Fruit fly (Drosophila melanogaster) whole organism, embryonic: Measurements from ENCODE around the gene CG14535.

Source experiments
- Asciz ChIP-seq: fragments of 200-800 bp; sonication (Bioruptor generic); optimal IDR thresholded peaks from 2 replicates; lab custom pipeline; 2017; ENCODE audit warnings: missing biosample characterization, mild to moderate bottlenecking, missing genetic modification characterization, missing genetic modification reagents
- B-H1 ChIP-seq: fragments of 200-800 bp; sonication (Bioruptor generic); IDR thresholded peaks from 3 replicates; pipeline ENCODE4 v1.3.6; 2022; ENCODE audit warnings: missing biosample characterization, missing genetic modification characterization
- CG12071 ChIP-seq: fragments of 200-800 bp; sonication (Bioruptor generic); optimal IDR thresholded peaks from 3 replicates; lab custom pipeline; 2018; ENCODE audit warnings: missing biosample characterization, mild to moderate bottlenecking, missing genetic modification characterization
- CG12104 ChIP-seq: fragments of 200-800 bp; sonication (Bioruptor generic); optimal IDR thresholded peaks from 3 replicates; lab custom pipeline; 2016; ENCODE audit warnings: missing biosample characterization, missing genetic modification characterization
- CG1233 ChIP-seq: fragments of 200-800 bp; sonication (Bioruptor generic); optimal IDR thresholded peaks from 4 replicates; lab custom pipeline; 2018; ENCODE audit warnings: missing biosample characterization, mild to moderate bottlenecking, missing genetic modification characterization
- CG12391 ChIP-seq: fragments of 200-800 bp; sonication (Bioruptor generic); optimal IDR thresholded peaks from 3 replicates; lab custom pipeline; 2018; ENCODE audit warnings: missing biosample characterization, mild to moderate bottlenecking, missing genetic modification characterization, moderate library complexity
- CG13123 ChIP-seq: fragments of 200-800 bp; sonication (Bioruptor generic); optimal IDR thresholded peaks from 2 replicates; lab custom pipeline; 2016; ENCODE audit warnings: missing biosample characterization, missing genetic modification characterization
- CG17186 ChIP-seq: fragments of 200-800 bp; sonication (Bioruptor generic); optimal IDR thresholded peaks from 3 replicates; lab custom pipeline; 2017; ENCODE audit warnings: missing biosample characterization, missing genetic modification reagents, missing genetic modification characterization
- CG17359 ChIP-seq: fragments of 200-800 bp; sonication (Bioruptor generic); optimal IDR thresholded peaks from 3 replicates; lab custom pipeline; 2018; ENCODE audit warnings: missing biosample characterization, mild to moderate bottlenecking, missing genetic modification characterization, moderate library complexity
- CG2875 ChIP-seq: fragments of 200-800 bp; sonication (Bioruptor generic); optimal IDR thresholded peaks from 2 replicates; lab custom pipeline; 2017; ENCODE audit warnings: missing biosample characterization, mild to moderate bottlenecking, missing genetic modification characterization, missing genetic modification reagents
- CG30431 ChIP-seq: fragments of 200-800 bp; sonication (Bioruptor generic); optimal IDR thresholded peaks from 2 replicates; lab custom pipeline; 2017; ENCODE audit warnings: missing biosample characterization, missing genetic modification characterization
- CG33557 ChIP-seq: fragments of 200-800 bp; sonication (Bioruptor generic); optimal IDR thresholded peaks from 2 replicates; lab custom pipeline; 2019; ENCODE audit warnings: missing biosample characterization, mild to moderate bottlenecking, missing genetic modification characterization, moderate library complexity
- CG4328 ChIP-seq: fragments of 200-800 bp; sonication (Bioruptor generic); optimal IDR thresholded peaks from 3 replicates; lab custom pipeline; 2017; ENCODE audit warnings: missing biosample characterization, missing genetic modification reagents, missing genetic modification characterization
- CG6683 ChIP-seq: fragments of 200-800 bp; sonication (Bioruptor generic); optimal IDR thresholded peaks from 2 replicates; lab custom pipeline; 2017; ENCODE audit warnings: missing biosample characterization, mild to moderate bottlenecking, missing genetic modification characterization, missing genetic modification reagents
- CG6765 ChIP-seq: fragments of 200-800 bp; sonication (Bioruptor generic); optimal IDR thresholded peaks from 3 replicates; lab custom pipeline; 2017; ENCODE audit warnings: missing biosample characterization, mild to moderate bottlenecking, missing genetic modification characterization
- CG7556 ChIP-seq: fragments of 200-800 bp; sonication (Bioruptor generic); optimal IDR thresholded peaks from 2 replicates; lab custom pipeline; 2017; ENCODE audit warnings: missing biosample characterization, mild to moderate bottlenecking, missing genetic modification characterization
- CG7839 ChIP-seq: fragments of 200-800 bp; sonication (Bioruptor generic); optimal IDR thresholded peaks from 3 replicates; lab custom pipeline; 2018; ENCODE audit warnings: missing biosample characterization, mild to moderate bottlenecking, missing genetic modification characterization, moderate library complexity
- CG9215 ChIP-seq: fragments of 200-800 bp; sonication (Bioruptor generic); IDR thresholded peaks from 2 replicates; pipeline ENCODE4 v1.3.6; 2022; ENCODE audit warnings: missing biosample characterization, missing genetic modification characterization
- D19B ChIP-seq: fragments of 200-800 bp; sonication (Bioruptor generic); optimal IDR thresholded peaks from 2 replicates; lab custom pipeline; 2017; ENCODE audit warnings: missing biosample characterization, mild to moderate bottlenecking, missing genetic modification characterization
- H2.0 ChIP-seq: fragments of 200-800 bp; sonication (Bioruptor generic); IDR thresholded peaks from 2 replicates; pipeline ENCODE4 v1.3.6; 2022; ENCODE audit warnings: missing biosample characterization, missing genetic modification characterization
- HmgD ChIP-seq: fragments of 200-800 bp; sonication (Bioruptor generic); optimal IDR thresholded peaks from 3 replicates; lab custom pipeline; 2016; ENCODE audit warnings: missing biosample characterization, missing genetic modification characterization
- Lhr ChIP-seq: fragments of 200-800 bp; sonication (Bioruptor generic); optimal IDR thresholded peaks from 3 replicates; lab custom pipeline; 2017; ENCODE audit warnings: mild to moderate bottlenecking, missing biosample characterization, missing genetic modification reagents, missing genetic modification characterization
- Meics ChIP-seq: fragments of 200-800 bp; sonication (Bioruptor generic); optimal IDR thresholded peaks from 2 replicates; lab custom pipeline; 2017; ENCODE audit warnings: missing biosample characterization, mild to moderate bottlenecking, missing genetic modification characterization
- Ptx1 ChIP-seq: fragments of 200-800 bp; sonication (Bioruptor generic); IDR thresholded peaks from 2 replicates; pipeline ENCODE4 v1.3.6; 2022; ENCODE audit warnings: missing biosample characterization, missing genetic modification characterization
- Sox100B ChIP-seq: fragments of 200-800 bp; sonication (Bioruptor generic); optimal IDR thresholded peaks from 3 replicates; lab custom pipeline; 2018; ENCODE audit warnings: missing biosample characterization, mild to moderate bottlenecking, missing genetic modification characterization
- Spps ChIP-seq: fragments of 200-800 bp; sonication (Bioruptor generic); optimal IDR thresholded peaks from 2 replicates; lab custom pipeline; 2018; ENCODE audit warnings: missing biosample characterization, mild to moderate bottlenecking, missing genetic modification characterization
- Sry-β ChIP-seq: fragments of 200-800 bp; sonication (Bioruptor generic); optimal IDR thresholded peaks from 2 replicates; lab custom pipeline; 2018; ENCODE audit warnings: missing biosample characterization, mild to moderate bottlenecking, missing genetic modification characterization, moderate library complexity
- ap ChIP-seq: fragments of 200-800 bp; sonication (Bioruptor generic); IDR thresholded peaks from 2 replicates; pipeline ENCODE4 v1.3.6; 2022; ENCODE audit warnings: missing biosample characterization, missing genetic modification characterization
- bowl ChIP-seq: fragments of 200-800 bp; sonication (Bioruptor generic); IDR thresholded peaks from 2 replicates; pipeline ENCODE4 v1.3.6; 2022; ENCODE audit warnings: missing biosample characterization, missing genetic modification characterization
- chinmo ChIP-seq: fragments of 200-800 bp; sonication (Bioruptor generic); IDR thresholded peaks from 4 replicates; pipeline ENCODE4 v1.3.6; 2022; ENCODE audit warnings: missing biosample characterization, missing genetic modification characterization; ENCODE audit not compliant: partially characterized antibody
- danr ChIP-seq: fragments of 200-800 bp; sonication (Bioruptor generic); IDR thresholded peaks from 2 replicates; pipeline ENCODE4 v1.3.6; 2022; ENCODE audit warnings: missing biosample characterization, missing genetic modification characterization
- dmrt11E ChIP-seq: fragments of 200-800 bp; sonication (Bioruptor generic); optimal IDR thresholded peaks from 3 replicates; lab custom pipeline; 2018; ENCODE audit warnings: missing biosample characterization, mild to moderate bottlenecking, missing genetic modification characterization, moderate library complexity
- fd96Cb ChIP-seq: fragments of 200-800 bp; sonication (Bioruptor generic); optimal IDR thresholded peaks from 2 replicates; lab custom pipeline; 2018; ENCODE audit warnings: missing biosample characterization, mild to moderate bottlenecking, missing genetic modification characterization, moderate library complexity
- ftz-f1 ChIP-seq: fragments of 200-800 bp; sonication (Bioruptor generic); optimal IDR thresholded peaks from 2 replicates; lab custom pipeline; 2016; ENCODE audit warnings: missing biosample characterization, missing genetic modification characterization
- fu2 ChIP-seq: fragments of 200-800 bp; sonication (Bioruptor generic); optimal IDR thresholded peaks from 2 replicates; lab custom pipeline; 2016; ENCODE audit warnings: missing biosample characterization, missing genetic modification characterization
- gce ChIP-seq: fragments of 200-800 bp; sonication (Bioruptor generic); IDR thresholded peaks from 3 replicates; pipeline ENCODE4 v1.3.6; 2022; ENCODE audit warnings: missing biosample characterization, missing genetic modification characterization
- gsb-n ChIP-seq: fragments of 200-800 bp; sonication (Bioruptor generic); optimal IDR thresholded peaks from 3 replicates; lab custom pipeline; 2018; ENCODE audit warnings: missing biosample characterization, mild to moderate bottlenecking, missing genetic modification characterization
- her ChIP-seq: fragments of 200-800 bp; sonication (Bioruptor generic); optimal IDR thresholded peaks from 2 replicates; lab custom pipeline; 2016; ENCODE audit warnings: missing biosample characterization, missing genetic modification characterization
- lola ChIP-seq, 3 experiments: fragments of >200 bp in 2 of 3; fragments of 200-800 bp in 1 of 3; sonication (Bioruptor generic) in 1 of 3; optimal IDR thresholded peaks; 2 replicates each; lab custom pipeline; 2017 to 2019; ENCODE audit warnings: missing biosample characterization in 3 of 3, missing genetic modification characterization in 3 of 3, mild to moderate bottlenecking in 1 of 3, moderate library complexity in 1 of 3
- onecut ChIP-seq: fragments of 200-800 bp; sonication (Bioruptor generic); IDR thresholded peaks from 2 replicates; pipeline ENCODE4 v1.3.6; 2022; ENCODE audit warnings: missing biosample characterization, missing genetic modification characterization
- org-1 ChIP-seq: fragments of 200-800 bp; sonication (Bioruptor generic); optimal IDR thresholded peaks from 2 replicates; lab custom pipeline; 2017; ENCODE audit warnings: missing biosample characterization, missing genetic modification characterization
- p53 ChIP-seq: fragments of 200-800 bp; sonication (Bioruptor generic); optimal IDR thresholded peaks from 2 replicates; lab custom pipeline; 2016; ENCODE audit warnings: missing biosample characterization, missing genetic modification characterization
- pho ChIP-seq: fragments of 200-800 bp; sonication (Bioruptor generic); optimal IDR thresholded peaks from 2 replicates; lab custom pipeline; 2016; ENCODE audit warnings: missing biosample characterization, missing genetic modification characterization
- salm ChIP-seq: fragments of 200-800 bp; sonication (Bioruptor generic); optimal IDR thresholded peaks from 2 replicates; lab custom pipeline; 2018; ENCODE audit warnings: missing biosample characterization, mild to moderate bottlenecking, missing genetic modification characterization
- sc ChIP-seq, 3 experiments: fragments of >200 bp in 2 of 3; fragments of 200-800 bp in 1 of 3; sonication (Bioruptor generic) in 1 of 3; optimal IDR thresholded peaks; 2 replicates in 2 of 3; 3 replicates in 1 of 3; lab custom pipeline; 2017; ENCODE audit warnings: mild to moderate bottlenecking in 1 of 3, missing biosample characterization in 1 of 3, missing genetic modification characterization in 1 of 3, missing genetic modification reagents in 1 of 3
- scrt ChIP-seq: fragments of 200-800 bp; sonication (Bioruptor generic); optimal IDR thresholded peaks from 2 replicates; lab custom pipeline; 2018; ENCODE audit warnings: missing biosample characterization, mild to moderate bottlenecking, missing genetic modification characterization, moderate library complexity
- seq ChIP-seq: fragments of 200-800 bp; sonication (Bioruptor generic); IDR thresholded peaks from 2 replicates; pipeline ENCODE4 v1.3.6; 2022; ENCODE audit warnings: missing biosample characterization, missing genetic modification characterization
- so ChIP-seq: fragments of 200-800 bp; sonication (Bioruptor generic); IDR thresholded peaks from 3 replicates; pipeline ENCODE4 v1.3.6; 2022; ENCODE audit warnings: missing biosample characterization, missing genetic modification characterization
- twi ChIP-seq: fragments of 200-800 bp; optimal IDR thresholded peaks from 2 replicates; lab custom pipeline; 2019; ENCODE audit warnings: missing biosample characterization, mild to moderate bottlenecking, missing genetic modification characterization, moderate library complexity
- zen ChIP-seq: fragments of 200-800 bp; sonication (Bioruptor generic); optimal IDR thresholded peaks from 3 replicates; lab custom pipeline; 2018; ENCODE audit warnings: missing biosample characterization, mild to moderate bottlenecking, missing genetic modification characterization, moderate library complexity
- zfh2 ChIP-seq: fragments of 200-800 bp; sonication (Bioruptor generic); optimal IDR thresholded peaks from 2 replicates; lab custom pipeline; 2016; ENCODE audit warnings: missing biosample characterization, missing genetic modification characterization

The CG14535 gene

dm6 chr2L:7828231-7828630 is 27.0 kb downstream of the CG14535 start (continued):
- no peak for TF ChIP-seq CG6683 (GFP tag; lab: Kevin White, UChicago)
- TF ChIP-seq dmrt11E (tag; lab: Kevin White, UChicago) = no peak
- TF ChIP-seq so (GFP tag; lab: Robert Waterston, UW) = no peak
- TF ChIP-seq ftz-f1 (GFP tag; lab: Kevin White, UChicago) = peak; percentile 51
- TF ChIP-seq Meics (GFP tag; lab: Kevin White, UChicago) = peak; percentile 11
- TF ChIP-seq ap (GFP tag; lab: Robert Waterston, UW) = no peak
- TF ChIP-seq seq (GFP tag; lab: Robert Waterston, UW) = no peak
- TF ChIP-seq zen (tag; lab: Kevin White, UChicago) = peak; percentile 56
- TF ChIP-seq B-H1 = no peak
- TF ChIP-seq chinmo = peak; percentile 78; the same call in 1 of the 4 replicates
- no peak for TF ChIP-seq salm (tag; lab: Kevin White, UChicago)
- no peak for TF ChIP-seq Ptx1 (GFP tag; lab: Robert Waterston, UW)
- no peak for TF ChIP-seq H2.0
- peak; percentile 21; the same call in 1 of the 2 replicates for TF ChIP-seq CG9215
- no peak for TF ChIP-seq gsb-n (tag; lab: Kevin White, UChicago)
- TF ChIP-seq Spps (tag; lab: Kevin White, UChicago) = no peak
- no peak for TF ChIP-seq CG13123 (GFP tag; lab: Kevin White, UChicago)
- no peak for TF ChIP-seq Sry-β (GFP tag; lab: Kevin White, UChicago)
- TF ChIP-seq danr (GFP tag; lab: Robert Waterston, UW) = no peak
- TF ChIP-seq CG7839 (tag; lab: Kevin White, UChicago) = no peak
- peak; percentile 45 for TF ChIP-seq HmgD (GFP tag; lab: Kevin White, UChicago)
- no peak for TF ChIP-seq fd96Cb (tag; lab: Kevin White, UChicago)
- no peak for TF ChIP-seq CG2875 (GFP tag; lab: Kevin White, UChicago)
- TF ChIP-seq CG17186 (GFP tag; lab: Kevin White, UChicago) = peak; percentile 30
- TF ChIP-seq CG30431 (GFP tag; lab: Kevin White, UChicago) = no peak
- no peak for TF ChIP-seq CG17359 (tag; lab: Kevin White, UChicago)
- TF ChIP-seq CG4328 (GFP tag; lab: Kevin White, UChicago) = no peak
- TF ChIP-seq Lhr (GFP tag; lab: Kevin White, UChicago) = no peak
- no peak for TF ChIP-seq bowl (GFP tag; lab: Robert Waterston, UW)
- peak; percentile 26 for TF ChIP-seq pho (GFP tag; lab: Kevin White, UChicago)
- TF ChIP-seq CG12104 (GFP tag; lab: Kevin White, UChicago) = no peak
- TF ChIP-seq fu2 (GFP tag; lab: Kevin White, UChicago) = no peak
- no peak for TF ChIP-seq CG1233 (GFP tag; lab: Kevin White, UChicago)
- no peak for TF ChIP-seq Sox100B (GFP tag; lab: Kevin White, UChicago)
- TF ChIP-seq p53 (GFP tag; lab: Kevin White, UChicago) = no peak
- TF ChIP-seq org-1 (GFP tag; lab: Kevin White, UChicago) = no peak
- no peak for TF ChIP-seq CG12071 (GFP tag; lab: Kevin White, UChicago)
- TF ChIP-seq CG33557 (GFP tag; lab: Kevin White, UChicago) = peak; percentile 46
- TF ChIP-seq zfh2 (GFP tag; lab: Kevin White, UChicago) = no peak
- no peak for TF ChIP-seq lola (GFP tag; optimal IDR thresholded peaks at IDR 0.05; lab: Kevin White, UChicago)
- TF ChIP-seq gce (GFP tag; lab: Robert Waterston, UW) = no peak
- TF ChIP-seq sc (optimal IDR thresholded peaks at IDR 0.05; lab: Kevin White, UChicago) = no peak
- no peak for TF ChIP-seq sc (GFP tag; optimal IDR thresholded peaks at IDR 0.05; lab: Kevin White, UChicago)
- peak; percentile 55 for TF ChIP-seq scrt (GFP tag; lab: Kevin White, UChicago)
- no peak for TF ChIP-seq D19B
- no peak for TF ChIP-seq her (GFP tag; lab: Kevin White, UChicago)
- TF ChIP-seq onecut (GFP tag; lab: Robert Waterston, UW) = peak; percentile 87
- TF ChIP-seq CG12391 (tag; lab: Kevin White, UChicago) = no peak
- peak; percentile 53 for TF ChIP-seq twi (tag; lab: Kevin White, UChicago)
- TF ChIP-seq CG7556 = no peak
- no peak for TF ChIP-seq Asciz (GFP tag; lab: Kevin White, UChicago)
- no peak for TF ChIP-seq CG6765 (GFP tag; lab: Kevin White, UChicago)
